Worm (Caenorhabditis elegans): Measurements from ENCODE around the gene skp-1.
A peak's percentile ranks its signal among the peaks of the same experiment; 100 is the strongest.

skp-1 gene

DNA sequence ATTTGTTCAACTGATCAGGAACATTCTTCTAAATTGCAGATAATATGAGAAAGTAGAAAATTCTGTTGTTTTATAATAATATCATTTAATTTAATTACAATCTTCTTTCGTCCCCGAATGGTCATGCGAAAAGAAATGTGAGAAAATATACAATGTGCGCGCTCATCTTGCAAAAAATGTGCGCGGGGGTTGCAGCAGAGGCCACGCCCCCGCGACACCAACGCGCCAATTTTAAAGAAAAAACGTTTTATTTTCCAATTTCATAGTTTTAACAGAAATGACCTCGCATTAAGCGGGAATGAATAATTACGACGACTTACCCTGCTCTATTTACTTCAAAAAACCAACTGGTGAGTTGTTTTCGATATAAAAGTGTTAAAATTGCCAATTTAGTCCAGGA lies 34.8 kb upstream of the skp-1 start, which contains the start of gene sas-5 (continued):
- TF ChIP-seq nhr-42 (GFP tag; IDR thresholded peaks at IDR 0.05) (0 out of 2 replicates have a peak, but pooled peaks have one; percentile 11), sdz-12 (GFP tag; optimal IDR thresholded peaks at IDR 0.05) (no peak), nhr-6 (tag; optimal IDR thresholded peaks at IDR 0.05) (peak; percentile 46), hlh-30 (tag; optimal IDR thresholded peaks at IDR 0.05; ENCODE audit: insufficient read depth) (peak; percentile 72), spr-1 (tag; optimal IDR thresholded peaks at IDR 0.05) (peak; percentile 57), unc-62 (GFP tag; optimal IDR thresholded peaks at IDR 0.05 in 1 of 2) (no peak), unc-62 (tag; optimal IDR thresholded peaks at IDR 0.05) (no peak), dve-1 (tag; optimal IDR thresholded peaks at IDR 0.05; ENCODE audit: insufficient read depth) (peak; percentile 58), ztf-7 (tag; optimal IDR thresholded peaks at IDR 0.05) (peak; percentile 4), R02D3.7 (tag; optimal IDR thresholded peaks at IDR 0.05) (no peak), rbr-2 (tag; optimal IDR thresholded peaks at IDR 0.05) (peak; percentile 44), T20F7.1 (GFP tag; optimal IDR thresholded peaks at IDR 0.05) (no peak), dmd-6 (GFP tag; IDR thresholded peaks at IDR 0.05) (peak; percentile 54; the same call in 1 of the 2 replicates), lsy-2 (tag; optimal IDR thresholded peaks at IDR 0.05) (no peak), duxl-1 (tag; optimal IDR thresholded peaks at IDR 0.05; ENCODE audit: poor library complexity) (peak; percentile 88)

DNA sequence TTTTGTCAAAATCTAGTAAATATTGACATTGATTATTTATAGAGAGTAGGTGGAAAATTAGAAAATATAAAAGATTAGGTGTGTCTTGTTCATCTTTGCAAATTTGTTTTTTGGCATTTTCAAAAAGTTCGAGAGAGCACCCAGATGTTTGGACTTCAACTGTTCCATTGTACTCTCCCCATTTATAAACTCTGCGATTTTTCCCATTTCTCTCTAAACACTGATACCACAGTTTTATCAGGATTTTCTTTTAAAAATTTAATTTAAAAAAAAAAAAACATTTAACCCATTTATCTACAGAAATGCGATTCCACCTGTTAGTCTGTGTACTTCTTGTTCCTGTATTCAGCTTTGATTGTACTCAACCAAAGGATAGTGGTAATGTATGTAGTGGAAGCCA lies 32.3 kb upstream of the skp-1 start, which contains the start of gene tag-290:
Gene tag-290 (plus strand): TSS at position 301 of the 400 bp plus-strand sequence.
- TF ChIP-seq ZK546.5 (tag; optimal IDR thresholded peaks at IDR 0.05) (no peak), daf-8 (GFP tag; IDR thresholded peaks at IDR 0.05) (no peak), zag-1 (tag; optimal IDR thresholded peaks at IDR 0.05) (no peak), pha-4 (GFP tag; IDR thresholded peaks at IDR 0.05) (no peak), pha-4 (tag; optimal IDR thresholded peaks at IDR 0.05) (no peak), egl-27 (tag; optimal IDR thresholded peaks at IDR 0.05) (no peak), Y48G9A.11 (GFP tag; IDR thresholded peaks at IDR 0.05) (no peak), unc-39 (tag; optimal IDR thresholded peaks at IDR 0.05) (no peak), dmd-6 (GFP tag; IDR thresholded peaks at IDR 0.05) (no peak), madf-5 (GFP tag; IDR thresholded peaks at IDR 0.05) (no peak), daf-19 (GFP tag; conservative IDR thresholded peaks at IDR 0.05) (no peak), T26A8.4 (GFP tag; IDR thresholded peaks at IDR 0.05) (no peak), ceh-20 (GFP tag; IDR thresholded peaks at IDR 0.05) (no peak), F44E2.7 (GFP tag; IDR thresholded peaks at IDR 0.05) (no peak), spr-3 (GFP tag; optimal IDR thresholded peaks at IDR 0.05) (no peak), duxl-1 (tag; optimal IDR thresholded peaks at IDR 0.05; ENCODE audit: poor library complexity) (no peak)

DNA sequence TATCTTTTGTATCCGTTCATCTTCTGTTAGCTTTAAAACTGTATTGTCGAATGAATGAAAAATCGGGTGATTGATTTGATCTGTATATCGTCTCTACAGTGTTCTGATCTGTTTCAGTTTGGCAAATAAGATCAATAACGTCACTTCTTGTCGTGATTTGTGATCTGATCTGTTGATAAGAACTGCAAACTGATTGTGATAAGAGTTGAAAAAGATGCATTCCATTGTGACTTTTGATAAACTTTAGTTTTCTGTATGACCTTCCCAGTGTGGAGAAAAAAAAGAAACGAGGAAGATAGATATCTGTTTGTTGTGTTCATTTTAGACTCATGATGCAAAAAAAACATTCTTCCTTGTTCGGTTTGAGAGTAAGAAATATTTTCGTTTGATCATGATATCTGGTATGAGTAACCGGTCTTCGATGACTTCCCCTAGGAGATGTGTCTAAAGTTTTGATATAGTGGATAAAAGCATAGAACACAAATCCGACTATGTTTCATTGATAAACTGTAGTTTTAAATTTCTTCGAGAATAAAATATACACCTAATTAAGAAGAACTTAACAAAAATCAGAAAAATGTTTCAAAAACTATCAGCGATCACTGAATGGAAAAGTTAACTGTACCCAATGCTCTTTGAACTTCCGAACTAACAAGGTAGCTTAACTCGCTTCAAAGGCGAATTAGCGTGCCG lies 30.3 kb upstream of the skp-1 start:
- TF ChIP-seq lsy-2 (tag; optimal IDR thresholded peaks at IDR 0.05) (peak in 1 of 2 experiments; percentile 37), hlh-30 (tag; optimal IDR thresholded peaks at IDR 0.05; ENCODE audit: insufficient read depth) (peak; percentile 76), lin-15B (tag; optimal IDR thresholded peaks at IDR 0.05) (no peak), lir-3 (tag; optimal IDR thresholded peaks at IDR 0.05) (no peak), ces-1 (GFP tag; optimal IDR thresholded peaks at IDR 0.05) (no peak), mes-2 (tag; optimal IDR thresholded peaks at IDR 0.05; ENCODE audit: poor library complexity, severe bottlenecking) (no peak), madf-9 (GFP tag; conservative IDR thresholded peaks at IDR 0.05) (no peak), daf-16 (GFP tag; optimal IDR thresholded peaks at IDR 0.05) (no peak), daf-16 (tag; optimal IDR thresholded peaks at IDR 0.05) (no peak), lin-29 (GFP tag; IDR thresholded peaks at IDR 0.05) (no peak), zfp-2 (tag; optimal IDR thresholded peaks at IDR 0.05) (no peak), dmd-6 (GFP tag; IDR thresholded peaks at IDR 0.05) (peak; percentile 85), mep-1 (tag; optimal IDR thresholded peaks at IDR 0.05) (peak; percentile 26), T20F7.1 (GFP tag; optimal IDR thresholded peaks at IDR 0.05) (peak; percentile 31), nhr-48 (tag; optimal IDR thresholded peaks at IDR 0.05) (peak; percentile 65), ceh-32 (tag; optimal IDR thresholded peaks at IDR 0.05; ENCODE audit: poor library complexity) (no peak), nhr-28 (tag; optimal IDR thresholded peaks at IDR 0.05) (peak; percentile 68), zag-1 (tag; optimal IDR thresholded peaks at IDR 0.05) (no peak), lim-7 (GFP tag; IDR thresholded peaks at IDR 0.05) (no peak), mxl-3 (GFP tag; optimal IDR thresholded peaks at IDR 0.05) (peak; percentile 50), dve-1 (tag; optimal IDR thresholded peaks at IDR 0.05; ENCODE audit: insufficient read depth) (peak; percentile 81), attf-4 (tag; optimal IDR thresholded peaks at IDR 0.05) (no peak), nhr-25 (tag; optimal IDR thresholded peaks at IDR 0.05; ENCODE audit: borderline replicate concordance, insufficient read depth) (peak; percentile 85), php-3 (GFP tag; IDR thresholded peaks at IDR 0.05) (0 out of 2 replicates have a peak, but pooled peaks have one; percentile 16)

All from whole organism, L4 larva.